Fruit fly (Drosophila melanogaster) whole organism, larva: ENCODE results near the gene CG7407.

ENCODE experiments used
- noc ChIP-seq: fragments of 200-800 bp; sonication (Bioruptor generic); optimal IDR thresholded peaks from 3 replicates; lab custom pipeline; 2019; ENCODE audit warnings: missing biosample characterization, mild to moderate bottlenecking, missing genetic modification characterization, moderate library complexity

CG7407 gene

DNA sequence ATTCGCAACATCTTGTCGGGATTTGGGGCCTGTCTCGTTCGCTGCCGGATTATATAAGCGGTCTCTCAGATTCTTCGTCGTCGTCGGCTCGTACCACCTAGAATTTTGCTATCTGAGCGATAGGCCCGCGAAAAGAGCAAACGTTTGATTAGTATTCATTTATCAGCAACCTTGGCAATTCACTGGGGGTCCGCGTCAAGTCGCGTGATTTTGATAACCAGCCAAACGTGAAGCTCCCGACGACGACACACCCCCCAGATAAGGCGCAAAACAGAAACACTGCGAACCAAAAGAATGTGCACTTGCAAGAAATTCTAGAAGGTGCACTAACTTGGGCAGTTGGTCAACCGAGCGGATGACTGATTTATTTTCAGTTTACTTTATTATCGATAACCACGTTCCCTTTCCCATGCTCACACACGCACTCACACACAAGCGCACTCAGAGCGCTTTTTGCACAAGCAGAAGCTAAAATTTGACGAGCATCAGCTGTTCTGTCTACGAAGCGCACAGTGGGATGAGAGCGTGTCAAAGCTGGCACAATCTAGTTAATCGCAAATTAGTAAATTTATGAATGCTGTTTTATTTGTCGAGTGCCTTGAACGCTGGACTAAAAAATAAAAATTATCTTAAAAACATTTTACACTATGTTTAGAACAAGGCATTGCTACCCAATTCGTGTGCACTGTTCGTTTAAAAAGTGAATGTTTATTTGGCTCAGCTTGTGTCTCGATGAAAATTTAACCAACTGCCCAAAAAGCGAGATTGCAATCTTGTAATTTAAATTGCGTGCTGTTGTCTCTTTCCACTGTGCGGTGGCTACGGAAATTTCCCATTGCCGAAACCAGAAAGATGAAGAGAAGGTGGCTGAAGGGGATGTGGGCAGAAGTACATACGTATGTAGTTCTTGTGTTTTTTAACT is 16.7 kb downstream of the CG7407 start:
- peak; percentile 87 for TF ChIP-seq noc (tag; lab: Kevin White, UChicago)

- TF ChIP-seq noc (tag; lab: Kevin White, UChicago), result no peak
Observed at dm6 chr3L:21840642-21840987, 17.4 kb downstream of the CG7407 start.

- TF ChIP-seq noc (tag; lab: Kevin White, UChicago), result no peak
Observed at dm6 chr3L:21841079-21841478, 17.8 kb downstream of the CG7407 start, which contains the start of gene P5CDh1. TSS of gene P5CDh1 (minus strand) at chr3L:21841356.

DNA sequence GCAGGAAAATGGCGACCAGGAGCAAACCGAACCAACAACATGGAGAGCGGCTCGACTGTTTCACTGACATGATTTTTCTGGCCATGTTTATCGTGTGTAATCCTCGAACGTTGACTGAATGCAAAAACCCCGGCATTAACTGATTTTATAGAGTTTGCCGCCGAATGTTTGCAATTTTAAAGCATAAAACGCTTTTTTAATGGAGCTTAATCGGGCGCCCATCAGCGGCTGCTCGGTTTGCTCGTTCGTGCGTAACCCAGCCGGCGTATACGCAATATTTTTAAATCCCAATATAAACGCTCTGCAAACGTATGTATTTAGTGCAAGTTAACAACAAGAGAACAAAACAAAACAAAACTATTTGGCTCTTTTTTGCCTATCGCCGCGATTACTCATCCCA is 19.0 kb downstream of the CG7407 start, which contains the start of gene CG14563:
CG14563 (minus strand) TSS at position 101 of the 400 bp plus-strand sequence.
- TF ChIP-seq noc (tag; lab: Kevin White, UChicago), result no peak

DNA sequence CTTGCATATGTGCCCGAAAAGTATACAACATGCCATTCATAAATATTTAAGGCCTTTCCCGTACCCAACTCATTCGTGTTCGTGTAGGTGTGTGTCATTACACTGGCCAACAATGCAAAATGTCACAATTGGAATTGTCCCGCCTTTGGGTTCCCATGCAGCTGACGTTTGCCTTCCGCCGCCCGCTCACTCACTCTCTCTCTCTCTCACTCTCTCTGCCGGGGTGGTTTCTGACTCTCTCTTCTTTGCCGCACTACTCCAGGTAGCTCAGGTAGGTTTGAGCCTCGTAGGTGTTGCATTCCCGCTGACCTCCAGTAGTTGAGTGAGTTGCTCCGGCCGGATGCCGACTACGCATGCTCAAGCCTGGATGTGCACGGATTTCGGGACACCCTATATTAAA is 20.0 kb downstream of the CG7407 start:
- TF ChIP-seq noc (tag; lab: Kevin White, UChicago), result no peak

dm6 chr3L:21844488-21844887 is 21.2 kb downstream of the CG7407 start, which contains the start of gene mub:
TSS of gene mub (plus strand) at chr3L:21844788.
- TF ChIP-seq noc (tag; lab: Kevin White, UChicago), result no peak

DNA sequence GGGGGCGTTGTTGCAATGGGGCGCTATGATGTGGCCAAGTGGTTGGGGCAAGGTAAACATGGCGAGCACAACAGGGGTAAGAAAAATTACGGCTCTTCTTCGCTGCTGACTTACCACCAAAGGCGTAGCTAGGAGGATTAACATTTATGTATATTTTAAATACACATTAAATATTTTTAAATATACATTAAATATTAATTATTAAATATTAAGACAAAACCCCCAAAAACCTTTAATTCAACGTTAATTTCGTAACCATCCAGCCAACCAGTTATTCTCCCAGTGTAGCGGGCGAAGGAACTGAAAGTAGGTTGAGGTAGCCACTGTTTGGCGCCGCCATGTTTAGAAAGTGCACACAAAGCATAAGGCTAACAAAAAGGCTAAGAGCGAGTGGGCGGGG is 23.3 kb downstream of the CG7407 start:
- TF ChIP-seq noc (tag; lab: Kevin White, UChicago), result no peak

- TF ChIP-seq noc (tag; lab: Kevin White, UChicago), result no peak
Observed at dm6 chr3L:21848320-21848719, 25.1 kb downstream of the CG7407 start.

dm6 chr3L:21859299-21860052 is 36.2 kb downstream of the CG7407 start:
- no peak for TF ChIP-seq noc (tag; lab: Kevin White, UChicago)

- TF ChIP-seq noc (tag; lab: Kevin White, UChicago), result no peak
Observed at dm6 chr3L:21871804-21872203, 48.5 kb downstream of the CG7407 start.
